Worm (Caenorhabditis elegans) whole organism, midembryonic: ENCODE results near the gene gipc-2.

Source experiments
- T22C8.4 ChIP-seq: fragments of 200-800 bp; sonication (Bioruptor generic); IDR thresholded peaks from 2 replicates; pipeline ENCODE4 v1.3.6; 2022; ENCODE audit warnings: missing genetic modification characterization, missing compliant biosample characterization
- cog-1 ChIP-seq: sonication (generic microtip); optimal IDR thresholded peaks from 2 replicates; lab custom pipeline; 2016; ENCODE audit warnings: missing genetic modification characterization, missing compliant biosample characterization
- flt-1 ChIP-seq: fragments of 200-800 bp; sonication (Bioruptor generic); IDR thresholded peaks from 2 replicates; pipeline ENCODE4 v1.3.6; 2022; ENCODE audit warnings: missing genetic modification characterization, missing compliant biosample characterization
- klf-2 ChIP-seq: fragments of 200-800 bp; sonication (Bioruptor generic); conservative IDR thresholded peaks from 2 replicates; pipeline ENCODE4 v1.3.6; 2022; ENCODE audit warnings: missing genetic modification reagents, missing genetic modification characterization, missing compliant biosample characterization
- med-1 ChIP-seq: sonication (generic microtip); optimal IDR thresholded peaks from 2 replicates; lab custom pipeline; 2017; ENCODE audit warnings: missing genetic modification characterization, mild to moderate bottlenecking, missing compliant biosample characterization, antibody characterized with exemption, missing genetic modification reagents; ENCODE audit not compliant: insufficient read depth
- ref-1 ChIP-seq: fragments of 200-800 bp; sonication (Bioruptor generic); conservative IDR thresholded peaks from 2 replicates; pipeline ENCODE4 v1.3.6; 2022; ENCODE audit warnings: missing genetic modification reagents, missing genetic modification characterization, missing compliant biosample characterization
- tab-1 ChIP-seq: fragments of 200-800 bp; sonication (Bioruptor generic); IDR thresholded peaks from 2 replicates; pipeline ENCODE4 v1.3.6; 2022; ENCODE audit warnings: missing genetic modification characterization, missing compliant biosample characterization
- ztf-23 ChIP-seq: fragments of 200-800 bp; sonication (Bioruptor generic); IDR thresholded peaks from 2 replicates; pipeline ENCODE4 v1.3.6; 2022; ENCODE audit warnings: missing genetic modification reagents, missing genetic modification characterization, missing compliant biosample characterization
- ztf-29 ChIP-seq: fragments of 200-800 bp; sonication (Bioruptor generic); IDR thresholded peaks from 2 replicates; pipeline ENCODE4 v1.3.6; 2022; ENCODE audit warnings: missing genetic modification reagents, missing genetic modification characterization, missing compliant biosample characterization

The gipc-2 gene

ce11 chrIV:10027566-10027965 is at the start of gene gipc-2:
Gene gipc-2 (minus strand): TSS chrIV:10027666.
- TF ChIP-seq T22C8.4 (GFP tag; lab: Robert Waterston, UW) (no peak), cog-1 (tag; lab: Kevin White, UChicago) (no peak), ref-1 (GFP tag; lab: Robert Waterston, UW) (no peak), tab-1 (GFP tag; lab: Robert Waterston, UW) (no peak), flt-1 (GFP tag; lab: Robert Waterston, UW) (no peak), ztf-23 (GFP tag; lab: Robert Waterston, UW) (no peak), med-1 (no peak), ztf-29 (GFP tag; lab: Robert Waterston, UW) (no peak), klf-2 (GFP tag; lab: Robert Waterston, UW) (no peak)

- TF ChIP-seq klf-2 (GFP tag; lab: Robert Waterston, UW) (no peak), ztf-23 (GFP tag; lab: Robert Waterston, UW) (no peak), ztf-29 (GFP tag; lab: Robert Waterston, UW) (no peak), T22C8.4 (GFP tag; lab: Robert Waterston, UW) (no peak), ref-1 (GFP tag; lab: Robert Waterston, UW) (no peak), tab-1 (GFP tag; lab: Robert Waterston, UW) (no peak), med-1 (no peak), flt-1 (GFP tag; lab: Robert Waterston, UW) (no peak), cog-1 (tag; lab: Kevin White, UChicago) (no peak)
These were observed 48.4 kb upstream of the gipc-2 start, which contains the start of gene W01B6.5 for ce11 chrIV:10075899-10076298. Gene W01B6.5 (plus strand): TSS chrIV:10076199.

ce11 chrIV:10075034-10075510 is 47.6 kb upstream of the gipc-2 start, which contains the start of the genes ttbk-4 and W01B6.4:
Gene ttbk-4 (minus strand): TSS chrIV:10075134.
Gene W01B6.4 (plus strand): TSS chrIV:10075460.
- TF ChIP-seq T22C8.4 (GFP tag; lab: Robert Waterston, UW) (no peak), klf-2 (GFP tag; lab: Robert Waterston, UW) (no peak), flt-1 (GFP tag; lab: Robert Waterston, UW) (no peak), tab-1 (GFP tag; lab: Robert Waterston, UW) (no peak), med-1 (no peak), cog-1 (tag; lab: Kevin White, UChicago) (no peak), ztf-29 (GFP tag; lab: Robert Waterston, UW) (no peak), ref-1 (GFP tag; lab: Robert Waterston, UW) (no peak), ztf-23 (GFP tag; lab: Robert Waterston, UW) (no peak)

ce11 chrIV:10072527-10072926 is 45.1 kb upstream of the gipc-2 start, which contains the start of gene W01B6.3:
Gene W01B6.3 (minus strand): TSS chrIV:10072627.
- no peak for TF ChIP-seq ref-1 (GFP tag; lab: Robert Waterston, UW)
- TF ChIP-seq ztf-29 (GFP tag; lab: Robert Waterston, UW): no peak
- no peak for TF ChIP-seq ztf-23 (GFP tag; lab: Robert Waterston, UW)
- TF ChIP-seq tab-1 (GFP tag; lab: Robert Waterston, UW): no peak
- TF ChIP-seq med-1: no peak
- no peak for TF ChIP-seq flt-1 (GFP tag; lab: Robert Waterston, UW)
- no peak for TF ChIP-seq T22C8.4 (GFP tag; lab: Robert Waterston, UW)
- TF ChIP-seq klf-2 (GFP tag; lab: Robert Waterston, UW): no peak
- no peak for TF ChIP-seq cog-1 (tag; lab: Kevin White, UChicago)

ce11 chrIV:10068266-10068665 is 40.8 kb upstream of the gipc-2 start:
- TF ChIP-seq tab-1 (GFP tag; lab: Robert Waterston, UW) (no peak), ref-1 (GFP tag; lab: Robert Waterston, UW) (no peak), flt-1 (GFP tag; lab: Robert Waterston, UW) (no peak), cog-1 (tag; lab: Kevin White, UChicago) (no peak), ztf-23 (GFP tag; lab: Robert Waterston, UW) (no peak), T22C8.4 (GFP tag; lab: Robert Waterston, UW) (no peak), ztf-29 (GFP tag; lab: Robert Waterston, UW) (no peak), klf-2 (GFP tag; lab: Robert Waterston, UW) (no peak), med-1 (no peak)

- no peak for TF ChIP-seq klf-2 (GFP tag; lab: Robert Waterston, UW)
These were observed 40.1 kb upstream of the gipc-2 start, which contains the start of gene cwn-2 for ce11 chrIV:10067541-10067940. Gene cwn-2 (plus strand): TSS chrIV:10067816.

- TF ChIP-seq cog-1 (tag; lab: Kevin White, UChicago): no peak
- no peak for TF ChIP-seq T22C8.4 (GFP tag; lab: Robert Waterston, UW)
- no peak for TF ChIP-seq ztf-29 (GFP tag; lab: Robert Waterston, UW)
- TF ChIP-seq ref-1 (GFP tag; lab: Robert Waterston, UW): no peak
- no peak for TF ChIP-seq klf-2 (GFP tag; lab: Robert Waterston, UW)
- TF ChIP-seq flt-1 (GFP tag; lab: Robert Waterston, UW): no peak
- no peak for TF ChIP-seq ztf-23 (GFP tag; lab: Robert Waterston, UW)
- TF ChIP-seq tab-1 (GFP tag; lab: Robert Waterston, UW): no peak
- no peak for TF ChIP-seq med-1
These were observed 39.0 kb upstream of the gipc-2 start for ce11 chrIV:10066456-10066855.

- no peak for TF ChIP-seq med-1
- no peak for TF ChIP-seq ref-1 (GFP tag; lab: Robert Waterston, UW)
- TF ChIP-seq ztf-23 (GFP tag; lab: Robert Waterston, UW): no peak
- TF ChIP-seq flt-1 (GFP tag; lab: Robert Waterston, UW): no peak
- no peak for TF ChIP-seq tab-1 (GFP tag; lab: Robert Waterston, UW)
- TF ChIP-seq cog-1 (tag; lab: Kevin White, UChicago): no peak
- TF ChIP-seq klf-2 (GFP tag; lab: Robert Waterston, UW): no peak
- no peak for TF ChIP-seq T22C8.4 (GFP tag; lab: Robert Waterston, UW)
- no peak for TF ChIP-seq ztf-29 (GFP tag; lab: Robert Waterston, UW)
These were observed 37.7 kb upstream of the gipc-2 start for ce11 chrIV:10065159-10065558.

ce11 chrIV:10063941-10064340 is 36.5 kb upstream of the gipc-2 start:
- TF ChIP-seq flt-1 (GFP tag; lab: Robert Waterston, UW): no peak
- TF ChIP-seq ztf-23 (GFP tag; lab: Robert Waterston, UW): no peak
